Worm (Caenorhabditis elegans) whole organism, young adult: Measurements from ENCODE around the gene T23G7.3.

ENCODE experiments used
- B0019.2 ChIP-seq: fragments of 200-800 bp; sonication (Bioruptor generic); conservative IDR thresholded peaks from 2 replicates; pipeline ENCODE4 v1.3.6; 2022; ENCODE audit warnings: missing genetic modification reagents, missing genetic modification characterization, missing compliant biosample characterization
- C06A6.2 ChIP-seq: fragments of 200-800 bp; sonication (Bioruptor generic); conservative IDR thresholded peaks from 2 replicates; pipeline ENCODE4 v1.3.6; 2022; ENCODE audit warnings: missing genetic modification characterization, missing compliant biosample characterization
- D2030.7 ChIP-seq: fragments of 200-800 bp; sonication (Bioruptor generic); IDR thresholded peaks from 2 replicates; pipeline ENCODE4 v1.3.6; 2022; ENCODE audit warnings: missing genetic modification reagents, missing genetic modification characterization, missing compliant biosample characterization
- F33H1.4 ChIP-seq: fragments of 200-800 bp; sonication (Bioruptor generic); IDR thresholded peaks from 2 replicates; pipeline ENCODE4 v1.3.6; 2022; ENCODE audit warnings: missing genetic modification reagents, missing genetic modification characterization, missing compliant biosample characterization
- F49E8.2 ChIP-seq: sonication (generic microtip); optimal IDR thresholded peaks from 3 replicates; lab custom pipeline; 2017; ENCODE audit warnings: missing genetic modification characterization, mild to moderate bottlenecking, missing compliant biosample characterization, antibody characterized with exemption, moderate library complexity; ENCODE audit not compliant: insufficient read depth
- Y53G8AR.9 ChIP-seq: fragments of 200-800 bp; sonication (Bioruptor generic); conservative IDR thresholded peaks from 2 replicates; pipeline ENCODE4 v1.3.6; 2022; ENCODE audit warnings: missing genetic modification reagents, missing genetic modification characterization, missing compliant biosample characterization
- Y67H2A.10 ChIP-seq: fragments of 200-800 bp; sonication (Bioruptor generic); conservative IDR thresholded peaks from 2 replicates; pipeline ENCODE4 v1.3.6; 2022; ENCODE audit warnings: missing genetic modification reagents, missing genetic modification characterization, missing compliant biosample characterization
- ama-1 ChIP-seq, 3 experiments: fragments of 150-350 bp in 1 of 3; sonication (generic microtip) in 2 of 3; optimal IDR thresholded peaks; 2 replicates each; lab custom pipeline; 2014 to 2018; ENCODE audit warnings: missing biosample characterization in 2 of 3, missing genetic modification characterization in 2 of 3, missing genetic modification reagents in 2 of 3
- attf-5 ChIP-seq: fragments of 200-800 bp; sonication (Bioruptor generic); optimal IDR thresholded peaks from 2 replicates; lab custom pipeline; 2018; ENCODE audit warnings: mild to moderate bottlenecking, missing genetic modification characterization, missing compliant biosample characterization
- attf-6 ChIP-seq: fragments of 200-800 bp; sonication (Bioruptor generic); IDR thresholded peaks from 2 replicates; pipeline ENCODE4 v1.3.6; 2022; ENCODE audit warnings: missing genetic modification reagents, missing genetic modification characterization, missing compliant biosample characterization
- ceh-40 ChIP-seq: fragments of 200-800 bp; sonication (Bioruptor generic); IDR thresholded peaks from 2 replicates; pipeline ENCODE4 v1.3.6; 2022; ENCODE audit warnings: missing genetic modification characterization, missing compliant biosample characterization
- ceh-91 ChIP-seq: fragments of 200-800 bp; sonication (Bioruptor generic); IDR thresholded peaks from 2 replicates; pipeline ENCODE4 v1.3.6; 2022; ENCODE audit warnings: missing genetic modification reagents, missing genetic modification characterization, missing compliant biosample characterization
- dox-1 ChIP-seq: fragments of 200-800 bp; sonication (Bioruptor generic); IDR thresholded peaks from 2 replicates; pipeline ENCODE4 v1.3.6; 2022; ENCODE audit warnings: missing genetic modification reagents, missing genetic modification characterization, missing compliant biosample characterization
- dpl-1 ChIP-seq: fragments of 150-350 bp; optimal IDR thresholded peaks from 2 replicates; lab custom pipeline; 2014; ENCODE audit warnings: missing biosample characterization, missing genetic modification reagents, missing genetic modification characterization
- efl-1 ChIP-seq: fragments of 150-350 bp; optimal IDR thresholded peaks from 2 replicates; lab custom pipeline; 2014; ENCODE audit warnings: missing biosample characterization, missing genetic modification reagents, missing genetic modification characterization
- let-526 ChIP-seq: fragments of 200-800 bp; sonication (Bioruptor generic); IDR thresholded peaks from 2 replicates; pipeline ENCODE4 v1.3.6; 2022; ENCODE audit warnings: missing genetic modification reagents, missing genetic modification characterization, missing compliant biosample characterization
- lin-35 ChIP-seq, 3 experiments: fragments of 150-350 bp in 2 of 3; sonication (generic microtip) in 1 of 3; optimal IDR thresholded peaks; 2 replicates each; lab custom pipeline; 2014 to 2018; ENCODE audit warnings: missing biosample characterization in 3 of 3, missing genetic modification characterization in 3 of 3, missing genetic modification reagents in 3 of 3
- lin-54 ChIP-seq: fragments of 200-800 bp; sonication (Bioruptor generic); optimal IDR thresholded peaks from 2 replicates; lab custom pipeline; 2018; ENCODE audit warnings: mild to moderate bottlenecking, missing genetic modification characterization, missing compliant biosample characterization
- lsl-1 ChIP-seq: fragments of 200-800 bp; sonication (Bioruptor generic); optimal IDR thresholded peaks from 2 replicates; lab custom pipeline; 2018; ENCODE audit warnings: mild to moderate bottlenecking, missing genetic modification characterization, moderate library complexity, missing compliant biosample characterization
- madf-6 ChIP-seq: fragments of 200-800 bp; sonication (Bioruptor generic); IDR thresholded peaks from 2 replicates; pipeline ENCODE4 v1.3.6; 2022; ENCODE audit warnings: missing genetic modification reagents, missing genetic modification characterization, missing compliant biosample characterization
- madf-8 ChIP-seq: fragments of 200-800 bp; sonication (Bioruptor generic); conservative IDR thresholded peaks from 2 replicates; pipeline ENCODE4 v1.3.6; 2022; ENCODE audit warnings: missing genetic modification reagents, missing genetic modification characterization, missing compliant biosample characterization
- nhr-179 ChIP-seq: sonication (generic microtip); optimal IDR thresholded peaks from 2 replicates; lab custom pipeline; 2016; ENCODE audit warnings: mild to moderate bottlenecking, missing genetic modification characterization, missing compliant biosample characterization
- rcor-1 ChIP-seq: fragments of 200-800 bp; sonication (Bioruptor generic); IDR thresholded peaks from 2 replicates; pipeline ENCODE4 v1.3.6; 2022; ENCODE audit warnings: missing genetic modification reagents, missing genetic modification characterization, missing compliant biosample characterization
- rec-8 ChIP-seq, 2 experiments: sonication (generic microtip); optimal IDR thresholded peaks; 2 replicates each; lab custom pipeline; 2016; ENCODE audit warnings: mild to moderate bottlenecking in 2 of 2, missing genetic modification characterization in 2 of 2, missing genetic modification reagents in 2 of 2, missing genotype in 2 of 2, missing biosample characterization in 1 of 2, missing compliant biosample characterization in 1 of 2, moderate library complexity in 1 of 2
- rpc-1 ChIP-seq, 2 experiments: fragments of 150-350 bp in 1 of 2; sonication (generic microtip) in 1 of 2; optimal IDR thresholded peaks; 2 replicates each; lab custom pipeline; 2014 to 2018; ENCODE audit warnings: missing biosample characterization in 1 of 2, missing genetic modification characterization in 1 of 2, missing genetic modification reagents in 1 of 2, missing genotype in 1 of 2
- snpc-1.1 ChIP-seq: sonication (generic microtip); optimal IDR thresholded peaks from 2 replicates; lab custom pipeline; 2017; ENCODE audit warnings: missing genetic modification characterization, mild to moderate bottlenecking, missing compliant biosample characterization, antibody characterized with exemption, moderate library complexity, missing genotype, missing genetic modification reagents; ENCODE audit not compliant: insufficient read depth
- snpc-1.3 ChIP-seq: sonication (generic microtip); optimal IDR thresholded peaks from 2 replicates; lab custom pipeline; 2017; ENCODE audit warnings: missing genetic modification characterization, mild to moderate bottlenecking, missing compliant biosample characterization, antibody characterized with exemption, moderate library complexity, missing genotype, missing genetic modification reagents; ENCODE audit not compliant: insufficient read depth
- snpc-3.4 ChIP-seq: sonication (generic microtip); optimal IDR thresholded peaks from 2 replicates; lab custom pipeline; 2017; ENCODE audit warnings: missing genetic modification characterization, mild to moderate bottlenecking, missing compliant biosample characterization, antibody characterized with exemption, moderate library complexity, missing genotype, missing genetic modification reagents
- snpc-4 ChIP-seq, 5 experiments: fragments of 150-350 bp in 1 of 5; sonication (generic microtip) in 4 of 5; optimal IDR thresholded peaks; 2 replicates each; lab custom pipeline; 2014 to 2018; ENCODE audit warnings: missing genetic modification characterization in 5 of 5, missing biosample characterization in 3 of 5, antibody characterized with exemption in 2 of 5, mild to moderate bottlenecking in 2 of 5, missing compliant biosample characterization in 2 of 5, missing genotype in 2 of 5, moderate library complexity in 2 of 5, missing genetic modification reagents in 1 of 5
- tbp1 ChIP-seq: fragments of 200-800 bp; sonication (Bioruptor generic); optimal IDR thresholded peaks from 2 replicates; lab custom pipeline; 2018; ENCODE audit warnings: mild to moderate bottlenecking, missing genetic modification characterization, missing compliant biosample characterization
- unc-130 ChIP-seq: sonication (generic microtip); optimal IDR thresholded peaks from 2 replicates; lab custom pipeline; 2016; ENCODE audit warnings: missing genetic modification reagents, missing genetic modification characterization, missing compliant biosample characterization
- xnd-1 ChIP-seq: sonication (generic microtip); optimal IDR thresholded peaks from 2 replicates; lab custom pipeline; 2016; ENCODE audit warnings: missing genotype, missing genetic modification reagents, missing genetic modification characterization, missing compliant biosample characterization
- ztf-18 ChIP-seq: sonication (generic microtip); optimal IDR thresholded peaks from 2 replicates; lab custom pipeline; 2016; ENCODE audit warnings: missing genotype, mild to moderate bottlenecking, missing genetic modification characterization, missing compliant biosample characterization

Gene T23G7.3

DNA sequence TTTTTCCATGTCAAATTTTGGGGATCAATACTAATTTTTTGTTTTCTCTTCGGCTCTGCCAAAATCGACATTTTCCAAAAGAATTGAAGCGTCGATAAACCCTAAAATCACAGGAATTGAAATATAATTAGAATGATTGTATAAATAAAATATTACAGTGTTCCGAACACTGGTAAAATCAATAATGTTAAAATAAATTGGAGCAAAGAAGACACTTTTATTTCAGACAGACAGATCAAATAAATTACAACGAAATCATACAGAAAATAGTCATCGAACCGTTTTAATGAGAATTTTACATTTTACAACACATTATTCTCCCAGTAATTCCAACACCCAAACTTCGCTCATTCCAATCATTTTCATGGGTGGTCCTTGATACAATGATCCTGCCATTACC lies at the start of gene T23G7.3:
TSS of gene T23G7.3 (minus strand) at position 101 of the 400 bp plus-strand sequence.
- no peak for TF ChIP-seq dox-1 (GFP tag; lab: Robert Waterston, UW)
- TF ChIP-seq ceh-40: no peak
- TF ChIP-seq nhr-179: no peak
- TF ChIP-seq lin-35 (GFP tag; optimal IDR thresholded peaks at IDR 0.05; lab: Kevin White, UChicago): no peak
- TF ChIP-seq F49E8.2 (tag; lab: Kevin White, UChicago): no peak
- TF ChIP-seq ztf-18: no peak
- no peak for TF ChIP-seq tbp1
- no peak for TF ChIP-seq let-526 (GFP tag; lab: Robert Waterston, UW)
- TF ChIP-seq, all 124 proteins: peak for 0

DNA sequence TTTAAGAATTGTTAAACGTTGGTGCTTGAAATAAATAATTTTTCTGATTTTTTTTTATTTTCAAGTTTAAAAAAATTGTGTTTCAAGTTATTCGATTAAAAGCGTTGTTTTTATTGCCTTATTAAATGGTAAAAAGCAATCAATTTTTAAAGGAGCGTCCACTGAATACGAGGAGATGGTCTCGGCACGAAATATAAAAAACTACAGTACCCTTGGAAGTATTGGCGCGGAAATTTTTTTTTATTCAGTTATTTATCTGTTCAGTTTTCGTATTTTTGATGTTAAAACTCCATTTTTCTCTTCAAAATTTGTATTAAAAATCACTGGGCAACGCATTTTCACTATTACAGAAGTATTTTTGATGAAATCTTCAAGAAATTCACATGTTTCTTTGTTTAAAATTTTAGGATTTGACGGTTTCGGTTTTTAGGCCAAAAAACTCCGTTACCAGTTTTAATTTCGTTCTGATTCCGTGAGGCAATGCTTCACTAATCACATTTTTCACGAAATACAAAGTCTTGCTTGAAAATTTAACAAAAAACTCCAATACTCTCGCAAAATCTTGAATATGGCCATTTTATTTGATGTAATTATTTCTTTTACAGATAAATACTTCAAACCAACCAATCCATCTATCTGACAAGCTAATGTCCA lies 45.6 kb upstream of the T23G7.3 start, which contains the start of gene znfx-1:
TSS of gene znfx-1 (plus strand) at position 604 of the 654 bp plus-strand sequence.
- TF ChIP-seq Y67H2A.10: no peak
- no peak for TF ChIP-seq ama-1 (optimal IDR thresholded peaks at IDR 0.05; lab: Kevin White, UChicago)
- no peak for TF ChIP-seq ama-1 (GFP tag; optimal IDR thresholded peaks at IDR 0.05; lab: Kevin White, UChicago)
- peak; percentile 51; the same call in 1 of the 2 replicates for TF ChIP-seq rcor-1 (GFP tag; lab: Robert Waterston, UW)
- TF ChIP-seq F49E8.2 (tag; lab: Kevin White, UChicago): peak; percentile 75
- peak; percentile 62 for TF ChIP-seq snpc-1.3
- TF ChIP-seq attf-6 (GFP tag; lab: Robert Waterston, UW): no peak
- TF ChIP-seq D2030.7 (GFP tag; lab: Robert Waterston, UW): peak; percentile 85
- peak; percentile 83 for TF ChIP-seq dpl-1
- peak; percentile 79 for TF ChIP-seq snpc-1.1 (tag; lab: Kevin White, UChicago)
- no peak for TF ChIP-seq attf-5 (GFP tag; lab: Kevin White, UChicago)
- TF ChIP-seq C06A6.2 (GFP tag; lab: Robert Waterston, UW): no peak
- TF ChIP-seq Y53G8AR.9 (GFP tag; lab: Robert Waterston, UW): 0 out of 2 replicates have a peak, but pooled peaks have one; percentile 24
- peak; percentile 80 for TF ChIP-seq ceh-91
- peak; percentile 90 for TF ChIP-seq xnd-1 (tag; lab: Kevin White, UChicago)
- TF ChIP-seq efl-1 (GFP tag; lab: Kevin White, UChicago): peak; percentile 93
- peak; percentile 34 for TF ChIP-seq unc-130 (GFP tag; lab: Kevin White, UChicago)
- peak; percentile 44 for TF ChIP-seq lin-54 (GFP tag; lab: Kevin White, UChicago)
- TF ChIP-seq snpc-4 (GFP tag; optimal IDR thresholded peaks at IDR 0.05; lab: Kevin White, UChicago): peak; percentile 13
- peak in 3 of 4 experiments; percentile 16 to 27 (median 18) for TF ChIP-seq snpc-4 (tag; optimal IDR thresholded peaks at IDR 0.05; lab: Kevin White, UChicago)
- TF ChIP-seq rpc-1 (optimal IDR thresholded peaks at IDR 0.05; lab: Kevin White, UChicago): no peak
- TF ChIP-seq rpc-1 (tag; optimal IDR thresholded peaks at IDR 0.05; lab: Kevin White, UChicago): peak; percentile 0
- peak; percentile 86 for TF ChIP-seq madf-8
- peak; percentile 96 for TF ChIP-seq lsl-1 (GFP tag; lab: Kevin White, UChicago)
- TF ChIP-seq rec-8 (tag; optimal IDR thresholded peaks at IDR 0.05; lab: Kevin White, UChicago): no peak
- TF ChIP-seq snpc-3.4 (tag; lab: Kevin White, UChicago): peak; percentile 84
- TF ChIP-seq B0019.2 (GFP tag; lab: Robert Waterston, UW): peak; percentile 60; the same call in 1 of the 2 replicates
- TF ChIP-seq dox-1 (GFP tag; lab: Robert Waterston, UW): 0 out of 2 replicates have a peak, but pooled peaks have one; percentile 24
- peak; percentile 50 for TF ChIP-seq tbp1
- TF ChIP-seq F33H1.4 (GFP tag; lab: Robert Waterston, UW): peak; percentile 96
- peak; percentile 96 for TF ChIP-seq madf-6
